Worm (Caenorhabditis elegans) whole organism, L1 larva: ENCODE results near the gene mfn-1.

Source experiments
- C04F5.9 ChIP-seq: sonication (generic microtip); optimal IDR thresholded peaks from 2 replicates; lab custom pipeline; 2016; ENCODE audit warnings: missing genetic modification characterization, missing compliant biosample characterization
- blmp-1 ChIP-seq: fragments of 150-350 bp; optimal IDR thresholded peaks from 2 replicates; lab custom pipeline; 2014; ENCODE audit warnings: missing biosample characterization, missing genetic modification characterization
- fkh-10 ChIP-seq: sonication (generic microtip); optimal IDR thresholded peaks from 2 replicates; lab custom pipeline; 2017; ENCODE audit warnings: missing biosample characterization, missing genetic modification reagents, missing genetic modification characterization
- isw-1 ChIP-seq: fragments of 200-800 bp; sonication (Bioruptor generic); IDR thresholded peaks from 2 replicates; pipeline ENCODE4 v1.3.6; 2022; ENCODE audit warnings: missing genetic modification characterization, missing compliant biosample characterization
- lin-39 ChIP-seq: fragments of 150-350 bp; optimal IDR thresholded peaks from 2 replicates; lab custom pipeline; 2014; ENCODE audit warnings: missing biosample characterization, missing genetic modification reagents, missing genetic modification characterization
- pag-3 ChIP-seq: sonication (generic microtip); optimal IDR thresholded peaks from 2 replicates; lab custom pipeline; 2017; ENCODE audit warnings: missing genetic modification characterization, mild to moderate bottlenecking, missing compliant biosample characterization, antibody characterized with exemption, borderline replicate concordance; ENCODE audit not compliant: insufficient read depth

DNA sequence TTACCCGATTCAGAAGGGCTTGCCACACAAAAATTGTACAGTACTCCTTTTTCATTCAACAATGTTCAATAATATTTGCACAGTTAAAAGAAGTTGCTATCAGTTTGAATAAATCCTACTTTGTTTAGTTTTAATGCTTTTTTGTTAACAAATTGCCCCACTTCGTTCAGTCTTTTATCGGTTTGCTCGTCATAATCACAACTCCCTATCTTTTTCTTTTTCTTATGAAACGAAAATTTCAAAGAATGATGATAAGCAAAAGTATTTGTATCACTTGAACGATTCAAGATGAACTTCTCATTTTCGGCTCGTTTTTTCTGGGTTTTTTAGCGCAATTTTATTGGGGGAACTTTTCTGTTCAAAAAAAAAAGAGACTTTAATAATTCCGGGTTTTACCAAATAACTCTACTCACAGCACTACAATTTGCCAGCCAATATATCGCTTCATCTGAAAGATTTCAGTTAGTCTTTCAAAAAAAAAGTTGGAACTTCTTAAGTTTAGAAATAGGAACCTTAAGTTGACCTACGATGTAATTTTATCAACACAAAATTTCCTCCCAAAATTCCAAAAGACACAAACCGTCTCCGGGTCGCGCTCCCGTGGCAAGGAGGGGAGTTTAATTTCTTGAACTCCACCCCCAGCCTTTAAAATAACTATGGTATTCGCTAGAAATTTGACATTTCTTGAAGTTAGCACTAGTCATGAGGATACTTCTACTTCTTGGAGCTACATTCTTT is 47.1 kb downstream of the mfn-1 start, which contains the start of gene C05D12.3:
- TF ChIP-seq pag-3 (tag; lab: Kevin White, UChicago) (no peak), isw-1 (GFP tag; lab: Robert Waterston, UW) (no peak), blmp-1 (tag; lab: Kevin White, UChicago) (no peak), C04F5.9 (tag; lab: Kevin White, UChicago) (no peak), fkh-10 (GFP tag; lab: Kevin White, UChicago) (no peak), lin-39 (no peak)
